Worm (Caenorhabditis elegans) whole organism, L3 larva: Measurements from ENCODE around the gene ska-3.

Source experiments
- R02D3.7 ChIP-seq: fragments of 150-350 bp; optimal IDR thresholded peaks from 2 replicates; lab custom pipeline; 2014; ENCODE audit warnings: missing biosample characterization, missing genetic modification characterization
- ama-1 ChIP-seq: fragments of 150-350 bp; optimal IDR thresholded peaks from 2 replicates; lab custom pipeline; 2018
- ceh-16 ChIP-seq: sonication (generic microtip); optimal IDR thresholded peaks from 2 replicates; lab custom pipeline; 2017; ENCODE audit warnings: missing biosample characterization, missing genetic modification characterization
- egl-5 ChIP-seq: fragments of 150-350 bp; optimal IDR thresholded peaks from 2 replicates; lab custom pipeline; 2017; ENCODE audit warnings: missing biosample characterization, missing genetic modification reagents, missing genetic modification characterization, inconsistent platforms
- fkh-10 ChIP-seq: sonication (generic microtip); optimal IDR thresholded peaks from 2 replicates; lab custom pipeline; 2017; ENCODE audit warnings: missing biosample characterization, missing genetic modification reagents, missing genetic modification characterization
- nfya-1 ChIP-seq: sonication (generic microtip); optimal IDR thresholded peaks from 2 replicates; lab custom pipeline; 2017; ENCODE audit warnings: missing genetic modification characterization, mild to moderate bottlenecking, missing compliant biosample characterization, antibody characterized with exemption, moderate library complexity; ENCODE audit not compliant: insufficient read depth
- nhr-11 ChIP-seq: fragments of 150-350 bp; optimal IDR thresholded peaks from 2 replicates; lab custom pipeline; 2014; ENCODE audit warnings: missing biosample characterization, missing genetic modification characterization
- nhr-25 ChIP-seq: sonication (generic microtip); optimal IDR thresholded peaks from 2 replicates; lab custom pipeline; 2017; ENCODE audit warnings: missing biosample characterization, missing genetic modification characterization
- nhr-77 ChIP-seq: fragments of 150-350 bp; optimal IDR thresholded peaks from 2 replicates; lab custom pipeline; 2014; ENCODE audit warnings: missing biosample characterization, missing genetic modification characterization
- pqm-1 ChIP-seq: fragments of 150-350 bp; optimal IDR thresholded peaks from 2 replicates; lab custom pipeline; 2017; ENCODE audit warnings: missing biosample characterization, missing genetic modification characterization, inconsistent platforms
- snpc-4 ChIP-seq: fragments of 150-350 bp; optimal IDR thresholded peaks from 2 replicates; lab custom pipeline; 2014; ENCODE audit warnings: missing biosample characterization, missing genetic modification characterization
- unc-39 ChIP-seq: sonication (generic microtip); optimal IDR thresholded peaks from 4 replicates; lab custom pipeline; 2017; ENCODE audit warnings: missing biosample characterization, missing genetic modification characterization
- zag-1 ChIP-seq: fragments of 150-350 bp; optimal IDR thresholded peaks from 2 replicates; lab custom pipeline; 2014; ENCODE audit warnings: missing biosample characterization, missing genetic modification characterization
- ztf-4 ChIP-seq: fragments of 150-350 bp; optimal IDR thresholded peaks from 2 replicates; lab custom pipeline; 2014; ENCODE audit warnings: missing biosample characterization, missing genetic modification characterization

DNA sequence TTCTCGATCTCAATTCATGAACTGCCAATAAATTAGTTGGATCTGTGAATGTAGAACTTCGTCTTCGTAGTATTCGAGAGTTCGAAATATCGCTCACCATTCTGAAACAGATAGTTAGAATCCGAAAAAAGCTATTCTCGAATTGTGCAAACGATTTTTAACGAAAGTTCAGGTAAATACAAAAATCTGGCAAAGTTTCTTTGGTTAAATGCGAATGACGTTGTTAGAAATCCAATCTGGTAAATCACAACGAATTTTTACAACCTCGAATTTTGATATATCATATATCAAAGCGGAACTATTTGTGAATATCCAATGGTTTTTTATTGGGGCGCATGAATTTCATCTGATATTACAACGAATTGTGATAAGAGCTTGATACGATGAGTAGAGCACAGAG, 30.4 kb upstream of the ska-3 start, which contains the start of gene hpo-28:
- no peak for TF ChIP-seq pqm-1 (tag; lab: Kevin White, UChicago)
- no peak for TF ChIP-seq nhr-25 (tag; lab: Kevin White, UChicago)
- TF ChIP-seq egl-5 (tag; lab: Kevin White, UChicago) = no peak
- no peak for TF ChIP-seq nfya-1 (tag; lab: Kevin White, UChicago)
- TF ChIP-seq snpc-4 (tag; lab: Kevin White, UChicago) = no peak
- TF ChIP-seq ceh-16 (tag; lab: Kevin White, UChicago) = no peak
- no peak for TF ChIP-seq unc-39 (tag; lab: Kevin White, UChicago)
- no peak for TF ChIP-seq ztf-4 (tag; lab: Kevin White, UChicago)
- TF ChIP-seq nhr-11 (tag; lab: Kevin White, UChicago) = no peak
- TF ChIP-seq zag-1 (tag; lab: Kevin White, UChicago) = no peak
- no peak for TF ChIP-seq fkh-10 (GFP tag; lab: Kevin White, UChicago)
- TF ChIP-seq R02D3.7 (tag; lab: Kevin White, UChicago) = no peak
- TF ChIP-seq ama-1 (lab: Kevin White, UChicago) = no peak
- no peak for TF ChIP-seq nhr-77 (tag; lab: Kevin White, UChicago)
